Worm (Caenorhabditis elegans) whole organism, midembryonic: ENCODE results near the gene C08F8.2.

Experiments
- flt-1 ChIP-seq: fragments of 200-800 bp; sonication (Bioruptor generic); IDR thresholded peaks from 2 replicates; pipeline ENCODE4 v1.3.6; 2022; ENCODE audit warnings: missing genetic modification characterization, missing compliant biosample characterization
- klf-2 ChIP-seq: fragments of 200-800 bp; sonication (Bioruptor generic); conservative IDR thresholded peaks from 2 replicates; pipeline ENCODE4 v1.3.6; 2022; ENCODE audit warnings: missing genetic modification reagents, missing genetic modification characterization, missing compliant biosample characterization
- tab-1 ChIP-seq: fragments of 200-800 bp; sonication (Bioruptor generic); IDR thresholded peaks from 2 replicates; pipeline ENCODE4 v1.3.6; 2022; ENCODE audit warnings: missing genetic modification characterization, missing compliant biosample characterization
- ztf-29 ChIP-seq: fragments of 200-800 bp; sonication (Bioruptor generic); IDR thresholded peaks from 2 replicates; pipeline ENCODE4 v1.3.6; 2022; ENCODE audit warnings: missing genetic modification reagents, missing genetic modification characterization, missing compliant biosample characterization

DNA sequence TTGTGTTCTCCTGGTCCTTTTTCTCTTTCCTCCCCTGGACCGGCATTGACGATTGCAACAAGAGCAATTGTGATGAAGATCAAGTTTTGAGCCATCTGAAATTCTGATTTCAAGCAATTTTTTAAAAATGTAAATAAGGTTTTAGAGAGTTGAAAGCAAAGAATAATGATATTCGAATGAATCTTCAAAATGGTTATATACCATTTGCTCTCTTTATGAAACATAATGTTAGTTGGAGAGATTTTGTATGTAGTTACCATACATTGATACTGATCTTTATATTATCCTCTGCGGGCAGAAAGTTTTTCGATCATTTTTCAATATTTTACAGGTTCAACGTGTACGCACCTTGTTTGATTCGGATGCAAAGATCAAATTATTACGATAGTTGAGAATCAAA is 45.1 kb upstream of the C08F8.2 start, which contains the start of gene srlf-24:
- TF ChIP-seq flt-1 (GFP tag; lab: Robert Waterston, UW) (no peak), tab-1 (GFP tag; lab: Robert Waterston, UW) (no peak), ztf-29 (no peak), klf-2 (GFP tag; lab: Robert Waterston, UW) (no peak)
